Fruit fly (Drosophila melanogaster): ENCODE measurements around the gene CG43322.

DNA sequence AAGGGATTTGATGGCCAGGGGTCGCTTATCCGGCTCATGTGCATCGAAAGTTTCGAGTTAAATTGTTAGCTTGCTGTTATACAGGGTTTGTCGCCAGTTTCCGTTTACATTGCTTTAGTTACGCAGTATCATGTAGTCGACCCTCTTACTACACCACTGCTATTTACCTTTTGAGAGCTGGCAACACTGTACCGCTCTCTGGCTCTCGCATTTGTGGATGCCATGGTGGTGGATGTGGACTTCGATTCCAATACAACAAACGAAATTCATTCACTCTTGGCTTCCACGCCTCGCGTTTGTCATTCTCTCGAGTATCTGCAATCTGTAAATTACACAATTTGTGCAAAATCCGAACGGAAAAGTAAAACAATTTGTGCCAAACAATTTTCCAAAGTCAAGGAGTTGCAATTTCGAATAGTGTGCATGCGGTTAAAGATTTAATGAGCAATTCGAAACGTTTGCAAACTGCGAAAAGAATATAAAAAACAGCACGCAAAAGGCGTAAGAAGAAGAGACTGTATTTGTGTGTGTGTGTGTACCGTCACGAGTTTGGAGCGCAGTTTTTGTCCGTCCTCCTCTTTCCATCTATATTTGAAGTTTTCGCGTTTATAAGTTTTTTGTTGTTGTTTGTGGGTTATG, 35.9 kb downstream of the CG43322 start:
- TF ChIP-seq acj6 (GFP tag; optimal IDR thresholded peaks at IDR 0.05) (no peak), Sox15 (GFP tag; optimal IDR thresholded peaks at IDR 0.05) (no peak), Hr38 (GFP tag; optimal IDR thresholded peaks at IDR 0.05) (no peak), CG11294 (GFP tag; IDR thresholded peaks at IDR 0.05) (no peak), CG8319 (GFP tag; optimal IDR thresholded peaks at IDR 0.05) (no peak), vri (GFP tag; optimal IDR thresholded peaks at IDR 0.05) (peak; percentile 85), CG11762 (GFP tag; optimal IDR thresholded peaks at IDR 0.05; ENCODE audit: insufficient read depth) (no peak), Lpt (GFP tag; optimal IDR thresholded peaks at IDR 0.05) (peak; percentile 9), achi (GFP tag; optimal IDR thresholded peaks at IDR 0.05) (no peak), Eip75B (GFP tag; optimal IDR thresholded peaks at IDR 0.05) (no peak), Ets21C (GFP tag; optimal IDR thresholded peaks at IDR 0.05) (no peak), CG9139 (GFP tag; optimal IDR thresholded peaks at IDR 0.05) (peak; percentile 66), spab (GFP tag; optimal IDR thresholded peaks at IDR 0.05) (peak; percentile 2), dsx (GFP tag; optimal IDR thresholded peaks at IDR 0.05; ENCODE audit: poor library complexity, severe bottlenecking) (peak; percentile 46)

Data from whole organism, prepupa.